Worm (Caenorhabditis elegans): ENCODE measurements around the gene F21C10.19.
"Not testable (repeated sequence)": the region's sequence is repeated elsewhere in the genome, so short reads cannot be mapped to it uniquely, and the experiment has no call there.

ce11 chrV:9090824-9091798, 39.8 kb upstream of the F21C10.19 start:
- not testable (repeated sequence) for TF ChIP-seq aly-2 (tag; optimal IDR thresholded peaks at IDR 0.05); egl-27 (tag; optimal IDR thresholded peaks at IDR 0.05); rnt-1 (tag; optimal IDR thresholded peaks at IDR 0.05); nhr-12 (tag; optimal IDR thresholded peaks at IDR 0.05); nhr-28 (tag; optimal IDR thresholded peaks at IDR 0.05); unc-62 (GFP tag; optimal IDR thresholded peaks at IDR 0.05); sptf-1 (tag; optimal IDR thresholded peaks at IDR 0.05); nhr-90 (tag; optimal IDR thresholded peaks at IDR 0.05; ENCODE audit: poor library complexity); jun-1 (tag; optimal IDR thresholded peaks at IDR 0.05)

Measured in whole organism, L1 larva.